Fruit fly (Drosophila melanogaster): ENCODE data around the gene Pfdn1.

DNA sequence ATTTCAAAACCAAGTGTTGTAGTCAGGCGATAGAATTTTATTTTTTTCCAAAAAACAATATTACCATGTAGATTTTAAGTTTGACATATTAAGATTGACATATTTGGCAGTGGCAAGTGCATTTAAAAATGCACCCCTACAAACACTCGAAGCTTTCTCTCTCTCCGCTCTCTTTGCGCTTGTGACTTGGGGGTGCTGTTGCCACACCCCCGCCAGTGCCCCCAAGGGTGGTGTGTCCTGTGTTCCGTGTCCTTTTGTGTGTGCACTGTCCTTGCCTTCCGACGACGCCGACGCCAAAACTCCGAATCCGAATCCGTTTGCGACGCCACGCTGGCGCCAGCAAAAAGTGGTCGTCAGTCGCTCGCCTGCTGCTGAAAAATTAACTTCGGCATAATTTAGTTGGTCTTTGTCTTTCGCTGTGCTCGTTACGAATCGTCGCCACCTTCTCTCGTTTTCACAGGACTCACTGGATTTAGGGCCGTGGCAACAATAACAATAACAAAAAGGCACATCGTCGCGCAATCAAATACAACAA is 40.5 kb downstream of the Pfdn1 start:
- TF ChIP-seq GATAd (GFP tag; optimal IDR thresholded peaks at IDR 0.05): no peak
- TF ChIP-seq Abd-B (GFP tag; optimal IDR thresholded peaks at IDR 0.05): no peak
- TF ChIP-seq psq (GFP tag; optimal IDR thresholded peaks at IDR 0.05): no peak
- TF ChIP-seq Dif (GFP tag; optimal IDR thresholded peaks at IDR 0.05; ENCODE audit: partially characterized antibody): no peak
- TF ChIP-seq Jra (GFP tag; optimal IDR thresholded peaks at IDR 0.05): no peak
- no peak for TF ChIP-seq usp (GFP tag; optimal IDR thresholded peaks at IDR 0.05)
- TF ChIP-seq OdsH (GFP tag; optimal IDR thresholded peaks at IDR 0.05): no peak
- TF ChIP-seq dmrt93B (GFP tag; optimal IDR thresholded peaks at IDR 0.05): no peak
- TF ChIP-seq h (GFP tag; optimal IDR thresholded peaks at IDR 0.05): no peak
- no peak for TF ChIP-seq Myc (optimal IDR thresholded peaks at IDR 0.05)
